Worm (Caenorhabditis elegans) whole organism, L3 larva: ENCODE results near the gene K04B12.2.

Experiments
- ceh-82 ChIP-seq: fragments of 150-350 bp; optimal IDR thresholded peaks from 2 replicates; lab custom pipeline; 2014; ENCODE audit warnings: missing biosample characterization, missing genetic modification characterization
- daf-12 ChIP-seq: fragments of 150-350 bp; optimal IDR thresholded peaks from 2 replicates; lab custom pipeline; 2014; ENCODE audit warnings: missing biosample characterization, missing genetic modification reagents, missing genetic modification characterization
- egl-27 ChIP-seq: sonication (generic microtip); optimal IDR thresholded peaks from 4 replicates; lab custom pipeline; 2017; ENCODE audit warnings: missing biosample characterization, missing genetic modification reagents, missing genetic modification characterization
- elt-1 ChIP-seq: fragments of 150-350 bp; optimal IDR thresholded peaks from 2 replicates; lab custom pipeline; 2014; ENCODE audit warnings: missing biosample characterization, missing genetic modification characterization
- fos-1 ChIP-seq: fragments of 150-350 bp; optimal IDR thresholded peaks from 2 replicates; lab custom pipeline; 2014; ENCODE audit warnings: missing biosample characterization, missing genetic modification characterization
- nfya-1 ChIP-seq: sonication (generic microtip); optimal IDR thresholded peaks from 2 replicates; lab custom pipeline; 2017; ENCODE audit warnings: missing genetic modification characterization, mild to moderate bottlenecking, missing compliant biosample characterization, antibody characterized with exemption, moderate library complexity; ENCODE audit not compliant: insufficient read depth
- nhr-12 ChIP-seq: fragments of 150-350 bp; optimal IDR thresholded peaks from 2 replicates; lab custom pipeline; 2014; ENCODE audit warnings: missing biosample characterization, missing genetic modification characterization
- nhr-237 ChIP-seq: fragments of 150-350 bp; optimal IDR thresholded peaks from 2 replicates; lab custom pipeline; 2014; ENCODE audit warnings: missing biosample characterization, missing genetic modification characterization
- nhr-25 ChIP-seq: sonication (generic microtip); optimal IDR thresholded peaks from 2 replicates; lab custom pipeline; 2017; ENCODE audit warnings: missing biosample characterization, missing genetic modification characterization
- sea-2 ChIP-seq: fragments of 150-350 bp; sonication (generic microtip); optimal IDR thresholded peaks from 4 replicates; lab custom pipeline; 2014; ENCODE audit warnings: missing biosample characterization, missing genetic modification reagents, missing genetic modification characterization
- tbx-2 ChIP-seq: sonication (generic microtip); optimal IDR thresholded peaks from 2 replicates; lab custom pipeline; 2016; ENCODE audit warnings: mild to moderate bottlenecking, missing genetic modification characterization, missing compliant biosample characterization

ce11 chrII:14404741-14405488 lies 32.9 kb downstream of the K04B12.2 start:
- TF ChIP-seq egl-27 (tag; lab: Kevin White, UChicago) (no peak), tbx-2 (tag; lab: Kevin White, UChicago) (peak; percentile 75), fos-1 (tag; lab: Kevin White, UChicago) (peak; percentile 61), daf-12 (tag; lab: Kevin White, UChicago) (no peak), elt-1 (tag; lab: Kevin White, UChicago) (no peak), ceh-82 (tag; lab: Kevin White, UChicago) (no peak), nhr-12 (tag; lab: Kevin White, UChicago) (no peak), nfya-1 (tag; lab: Kevin White, UChicago) (peak; percentile 78), nhr-25 (tag; lab: Kevin White, UChicago) (peak; percentile 96), nhr-237 (tag; lab: Kevin White, UChicago) (no peak), sea-2 (peak; percentile 95)
